ENCODE assay signal across 2 worm cellular contexts in the genomic region with DNA sequence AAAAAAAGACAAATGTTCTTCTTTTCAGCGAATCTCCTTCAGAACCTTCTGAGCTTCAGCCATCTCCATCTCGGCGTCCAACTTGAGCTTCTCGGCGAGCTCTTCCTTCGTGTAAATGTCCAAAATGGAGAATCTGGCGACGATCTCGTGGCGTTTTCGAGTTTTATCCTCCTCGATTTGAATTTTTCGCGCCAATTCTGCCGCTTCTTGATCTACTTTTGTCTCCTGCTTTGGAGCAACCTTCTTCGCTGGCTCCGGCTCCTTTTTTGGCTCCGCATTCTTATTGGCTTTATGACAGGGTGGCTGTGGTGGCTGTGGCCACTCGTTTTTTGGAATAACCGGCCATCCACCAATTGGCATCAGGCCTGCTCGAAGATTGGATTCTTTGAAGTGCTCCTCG.
TF ChIP-seq lines count a peak whose summit lies in the region.

No protein-coding gene starts in this region.

TF ChIP-seq in whole organism, L4 larva, 104 proteins besides CTCF, POLR2A, EP300 and RAD21:
- TF ChIP-seq set-16 (GFP tag; IDR thresholded peaks at IDR 0.05; lab: Robert Waterston, UW) (0 out of 2 replicates have a peak, but pooled peaks have one; percentile 22), vab-7 (GFP tag; IDR thresholded peaks at IDR 0.05; lab: Robert Waterston, UW) (0 out of 2 replicates have a peak, but pooled peaks have one; percentile 11), lin-39 (tag; optimal IDR thresholded peaks at IDR 0.05; lab: Kevin White, UChicago) (no peak), nhr-41 (GFP tag; IDR thresholded peaks at IDR 0.05; lab: Robert Waterston, UW) (no peak)

TF ChIP-seq in whole organism, young adult, 124 proteins besides CTCF, POLR2A, EP300 and RAD21:
- TF ChIP-seq attf-6 (GFP tag; IDR thresholded peaks at IDR 0.05; lab: Robert Waterston, UW): no peak
- TF ChIP-seq cebp-2 (GFP tag; IDR thresholded peaks at IDR 0.05; lab: Robert Waterston, UW): 0 out of 2 replicates have a peak, but pooled peaks have one; percentile 44
- peak; percentile 38; the same call in 1 of the 2 replicates for TF ChIP-seq zfh-2 (GFP tag; conservative IDR thresholded peaks at IDR 0.05; lab: Robert Waterston, UW)
TF ChIP-seq in whole organism, young adult: peak in this region for 2.
